Worm (Caenorhabditis elegans): Measurements from ENCODE around the gene srbc-55.

srbc-55 gene

ce11 chrV:15829907-15830306 lies at the start of gene srbc-55:
TSS of gene srbc-55 (minus strand) at chrV:15830007.
- TF ChIP-seq nhr-42 (GFP tag; IDR thresholded peaks at IDR 0.05) (no peak), nhr-111 (GFP tag; optimal IDR thresholded peaks at IDR 0.05) (no peak), lsy-2 (tag; optimal IDR thresholded peaks at IDR 0.05) (no peak), Y5F2A.4 (GFP tag; optimal IDR thresholded peaks at IDR 0.05) (no peak), daf-12 (tag; optimal IDR thresholded peaks at IDR 0.05) (no peak), ceh-28 (tag; optimal IDR thresholded peaks at IDR 0.05) (no peak), rbr-2 (tag; optimal IDR thresholded peaks at IDR 0.05) (no peak), dmd-9 (GFP tag; IDR thresholded peaks at IDR 0.05) (no peak), unc-39 (tag; optimal IDR thresholded peaks at IDR 0.05) (no peak), madf-5 (GFP tag; IDR thresholded peaks at IDR 0.05) (no peak), T26A8.4 (GFP tag; IDR thresholded peaks at IDR 0.05) (no peak), lin-29 (GFP tag; IDR thresholded peaks at IDR 0.05) (no peak), aly-2 (tag; optimal IDR thresholded peaks at IDR 0.05) (no peak), jun-1 (tag; optimal IDR thresholded peaks at IDR 0.05) (no peak), lin-1 (GFP tag; IDR thresholded peaks at IDR 0.05) (no peak)

- TF ChIP-seq daf-19 (GFP tag; conservative IDR thresholded peaks at IDR 0.05) (no peak), ceh-32 (tag; optimal IDR thresholded peaks at IDR 0.05; ENCODE audit: poor library complexity) (no peak), zfp-2 (tag; optimal IDR thresholded peaks at IDR 0.05) (no peak), daf-8 (GFP tag; IDR thresholded peaks at IDR 0.05) (no peak), zag-1 (tag; optimal IDR thresholded peaks at IDR 0.05) (no peak), ZK337.2 (GFP tag; IDR thresholded peaks at IDR 0.05) (no peak), mes-2 (tag; optimal IDR thresholded peaks at IDR 0.05; ENCODE audit: poor library complexity, severe bottlenecking) (no peak), nhr-42 (GFP tag; IDR thresholded peaks at IDR 0.05) (no peak), spr-1 (tag; optimal IDR thresholded peaks at IDR 0.05) (no peak), egl-27 (tag; optimal IDR thresholded peaks at IDR 0.05) (no peak), nhr-111 (GFP tag; optimal IDR thresholded peaks at IDR 0.05) (no peak), nhr-77 (tag; optimal IDR thresholded peaks at IDR 0.05) (no peak), lim-7 (GFP tag; IDR thresholded peaks at IDR 0.05) (no peak), F10B5.3 (tag; optimal IDR thresholded peaks at IDR 0.05) (no peak), fos-1 (tag; optimal IDR thresholded peaks at IDR 0.05) (no peak)
These were observed 49.7 kb upstream of the srbc-55 start, which contains the start of gene nhr-84 for ce11 chrV:15879508-15879907. TSS of gene nhr-84 (minus strand) at chrV:15879608.

- no peak for TF ChIP-seq F49E8.2 (tag; optimal IDR thresholded peaks at IDR 0.05; ENCODE audit: borderline replicate concordance)
- no peak for TF ChIP-seq F26F4.8 (GFP tag; conservative IDR thresholded peaks at IDR 0.05)
- no peak for TF ChIP-seq daf-16 (GFP tag; optimal IDR thresholded peaks at IDR 0.05)
- no peak for TF ChIP-seq daf-16 (tag; optimal IDR thresholded peaks at IDR 0.05)
- TF ChIP-seq hlh-30 (tag; optimal IDR thresholded peaks at IDR 0.05; ENCODE audit: insufficient read depth), result no peak
- no peak for TF ChIP-seq rbr-2 (tag; optimal IDR thresholded peaks at IDR 0.05)
- TF ChIP-seq aly-2 (tag; optimal IDR thresholded peaks at IDR 0.05), result no peak
- TF ChIP-seq dve-1 (tag; optimal IDR thresholded peaks at IDR 0.05; ENCODE audit: insufficient read depth), result peak; percentile 2
- no peak for TF ChIP-seq ces-1 (GFP tag; optimal IDR thresholded peaks at IDR 0.05)
- TF ChIP-seq pqm-1 (tag; optimal IDR thresholded peaks at IDR 0.05), result no peak
- TF ChIP-seq mep-1 (tag; optimal IDR thresholded peaks at IDR 0.05), result no peak
- no peak for TF ChIP-seq D1046.2 (GFP tag; IDR thresholded peaks at IDR 0.05)
- TF ChIP-seq T20F7.1 (GFP tag; optimal IDR thresholded peaks at IDR 0.05), result no peak
- 0 out of 2 replicates have a peak, but pooled peaks have one; percentile 26 for TF ChIP-seq T26A8.4 (GFP tag; IDR thresholded peaks at IDR 0.05)
These were observed 46.5 kb upstream of the srbc-55 start, which contains the start of gene nhr-102 for ce11 chrV:15876308-15876707. TSS of gene nhr-102 (minus strand) at chrV:15876408.

Data from whole organism, L4 larva.